Worm (Caenorhabditis elegans) whole organism, L1 larva: Measurements from ENCODE around the gene R05D8.9.

Experiments
- ama-1 ChIP-seq: fragments of 150-350 bp; optimal IDR thresholded peaks from 2 replicates; lab custom pipeline; 2014
- fkh-8 ChIP-seq: sonication (generic microtip); optimal IDR thresholded peaks from 2 replicates; lab custom pipeline; 2016; ENCODE audit warnings: mild to moderate bottlenecking, missing genetic modification characterization, missing compliant biosample characterization
- skn-1 ChIP-seq: fragments of 150-350 bp; optimal IDR thresholded peaks from 2 replicates; lab custom pipeline; 2014; ENCODE audit warnings: missing biosample characterization, missing genetic modification characterization

DNA sequence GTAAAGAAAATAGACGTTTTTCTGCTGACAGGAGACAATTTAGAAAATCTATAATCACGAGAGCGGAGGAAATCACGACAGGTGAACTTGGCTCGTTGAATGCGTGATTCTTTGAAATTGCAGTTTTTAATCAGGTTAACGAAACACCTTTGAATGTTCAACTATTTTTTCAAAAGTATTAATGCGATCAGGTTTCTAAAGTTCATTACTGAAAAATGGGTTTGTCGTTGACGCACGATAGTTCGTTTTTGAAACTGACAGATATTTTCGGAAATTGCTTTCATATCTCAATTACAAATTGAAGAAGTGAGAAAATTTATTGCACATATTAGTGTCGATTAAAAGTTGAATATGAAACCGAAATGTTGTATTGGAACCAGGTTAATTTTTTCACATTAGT is 48.6 kb upstream of the R05D8.9 start, which contains the start of gene F54E2.5:
- TF ChIP-seq skn-1 (tag; lab: Kevin White, UChicago) (no peak), ama-1 (no peak), fkh-8 (tag; lab: Kevin White, UChicago) (no peak)
